Worm (Caenorhabditis elegans): ENCODE results near the gene micu-1.

DNA sequence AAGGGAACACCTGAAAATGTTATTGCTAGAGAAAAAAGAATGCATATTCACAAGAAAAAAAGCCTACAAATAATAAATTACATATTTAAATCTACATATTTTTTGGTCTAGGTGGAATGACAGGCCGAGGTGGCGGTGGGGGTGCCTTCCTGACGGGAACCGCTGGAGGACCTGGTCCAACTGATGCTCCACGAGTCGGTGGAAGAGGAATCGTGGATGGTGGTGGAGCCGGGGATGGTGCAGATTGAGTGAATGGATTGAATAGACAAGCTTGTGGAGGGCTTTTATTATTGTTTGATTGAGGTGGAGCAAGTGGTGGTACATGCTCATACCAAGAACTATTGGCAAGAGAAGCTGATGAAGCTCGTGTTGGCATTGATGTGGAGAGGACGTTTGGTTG is 35.9 kb upstream of the micu-1 start:
- TF ChIP-seq nhr-237 (tag; optimal IDR thresholded peaks at IDR 0.05) (no peak), zip-8 (tag; optimal IDR thresholded peaks at IDR 0.05) (no peak), ceh-39 (tag; optimal IDR thresholded peaks at IDR 0.05) (no peak), unc-62 (GFP tag; optimal IDR thresholded peaks at IDR 0.05) (no peak), lsy-2 (tag; optimal IDR thresholded peaks at IDR 0.05) (no peak), nhr-12 (tag; optimal IDR thresholded peaks at IDR 0.05) (no peak), lin-13 (tag; optimal IDR thresholded peaks at IDR 0.05) (no peak), ztf-11 (tag; optimal IDR thresholded peaks at IDR 0.05) (no peak), hlh-1 (tag; optimal IDR thresholded peaks at IDR 0.05) (no peak), nhr-28 (tag; optimal IDR thresholded peaks at IDR 0.05) (no peak), elt-3 (tag; optimal IDR thresholded peaks at IDR 0.05) (no peak)
